Worm (Caenorhabditis elegans) whole organism, L2 larva: ENCODE results near the gene algn-1.

ENCODE experiments used
- R02D3.7 ChIP-seq: fragments of 150-350 bp; optimal IDR thresholded peaks from 2 replicates; lab custom pipeline; 2014; ENCODE audit warnings: missing biosample characterization, missing genetic modification characterization
- aly-2 ChIP-seq: fragments of 150-350 bp; optimal IDR thresholded peaks from 2 replicates; lab custom pipeline; 2014; ENCODE audit warnings: missing biosample characterization, missing genetic modification characterization
- ama-1 ChIP-seq: fragments of 150-350 bp; optimal IDR thresholded peaks from 2 replicates; lab custom pipeline; 2018; ENCODE audit warnings: inconsistent platforms
- ceh-16 ChIP-seq: fragments of 150-350 bp; optimal IDR thresholded peaks from 2 replicates; lab custom pipeline; 2014; ENCODE audit warnings: missing biosample characterization, missing genetic modification characterization
- elt-3 ChIP-seq: sonication (generic microtip); optimal IDR thresholded peaks from 2 replicates; lab custom pipeline; 2017; ENCODE audit warnings: missing biosample characterization, missing genetic modification characterization
- lin-11 ChIP-seq: fragments of 150-350 bp; sonication (generic microtip); optimal IDR thresholded peaks from 2 replicates; lab custom pipeline; 2014; ENCODE audit warnings: missing biosample characterization, missing genetic modification characterization, inconsistent platforms, mixed read lengths
- mab-5 ChIP-seq: fragments of 150-350 bp; optimal IDR thresholded peaks from 2 replicates; lab custom pipeline; 2014; ENCODE audit warnings: missing biosample characterization, missing genetic modification characterization
- skn-1 ChIP-seq: sonication (generic microtip); optimal IDR thresholded peaks from 2 replicates; lab custom pipeline; 2017; ENCODE audit warnings: missing biosample characterization, missing genetic modification characterization
- snpc-4 ChIP-seq: fragments of 150-350 bp; optimal IDR thresholded peaks from 2 replicates; lab custom pipeline; 2014; ENCODE audit warnings: missing biosample characterization, missing genetic modification characterization
- unc-62 ChIP-seq: fragments of 150-350 bp; optimal IDR thresholded peaks from 2 replicates; lab custom pipeline; 2014; ENCODE audit warnings: missing biosample characterization, missing genetic modification reagents, missing genetic modification characterization
- zag-1 ChIP-seq: fragments of 150-350 bp; optimal IDR thresholded peaks from 2 replicates; lab custom pipeline; 2014; ENCODE audit warnings: missing biosample characterization, missing genetic modification characterization
- ztf-1 ChIP-seq: fragments of 200-800 bp; sonication (Bioruptor generic); conservative IDR thresholded peaks from 2 replicates; pipeline ENCODE4 v1.3.6; 2022; ENCODE audit warnings: missing genetic modification characterization, missing compliant biosample characterization
- ztf-11 ChIP-seq: sonication (generic microtip); optimal IDR thresholded peaks from 2 replicates; lab custom pipeline; 2017; ENCODE audit warnings: missing biosample characterization, missing genetic modification characterization
- ztf-4 ChIP-seq: fragments of 150-350 bp; optimal IDR thresholded peaks from 2 replicates; lab custom pipeline; 2014; ENCODE audit warnings: missing biosample characterization, missing genetic modification characterization

DNA sequence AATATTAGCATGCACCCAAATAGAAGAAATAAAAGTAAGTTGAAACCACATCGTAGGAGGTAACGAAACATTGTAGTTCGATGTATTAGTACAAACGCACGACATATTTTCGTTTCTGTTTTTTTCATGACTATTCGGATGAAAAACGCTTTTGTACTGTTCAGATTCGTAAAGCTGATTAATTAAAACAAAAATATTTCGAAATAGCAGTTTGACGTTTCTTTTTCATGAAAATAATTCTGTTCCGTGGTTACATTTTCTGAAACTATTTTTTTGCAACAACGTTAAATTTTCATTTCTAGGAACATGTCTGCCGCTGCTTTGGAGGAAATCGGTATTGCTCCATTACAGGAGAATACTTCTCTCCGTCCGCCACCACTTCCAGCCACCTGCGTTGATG is 29.6 kb downstream of the algn-1 start, which contains the start of gene rpt-3:
- TF ChIP-seq aly-2 (no peak), ztf-11 (tag; lab: Kevin White, UChicago) (no peak), R02D3.7 (tag; lab: Kevin White, UChicago) (no peak), elt-3 (tag; lab: Kevin White, UChicago) (no peak), snpc-4 (tag; lab: Kevin White, UChicago) (no peak), ceh-16 (tag; lab: Kevin White, UChicago) (no peak), ztf-4 (tag; lab: Kevin White, UChicago) (no peak), lin-11 (no peak), zag-1 (tag; lab: Kevin White, UChicago) (no peak), skn-1 (tag; lab: Kevin White, UChicago) (no peak), mab-5 (no peak), ztf-1 (no peak), unc-62 (GFP tag; lab: Kevin White, UChicago) (no peak), ama-1 (lab: Kevin White, UChicago) (no peak)
